Worm (Caenorhabditis elegans) whole organism, L2 larva: ENCODE measurements around the gene eif-3.B.

Source experiments
- ceh-82 ChIP-seq: fragments of 150-350 bp; optimal IDR thresholded peaks from 2 replicates; lab custom pipeline; 2014; ENCODE audit warnings: missing biosample characterization, missing genetic modification characterization
- elt-3 ChIP-seq: sonication (generic microtip); optimal IDR thresholded peaks from 2 replicates; lab custom pipeline; 2017; ENCODE audit warnings: missing biosample characterization, missing genetic modification characterization
- fos-1 ChIP-seq: fragments of 150-350 bp; optimal IDR thresholded peaks from 2 replicates; lab custom pipeline; 2014; ENCODE audit warnings: missing biosample characterization, missing genetic modification characterization
- lin-13 ChIP-seq: fragments of 150-350 bp; optimal IDR thresholded peaks from 2 replicates; lab custom pipeline; 2014; ENCODE audit warnings: missing biosample characterization, missing genetic modification reagents, missing genetic modification characterization
- lsy-2 ChIP-seq, 2 experiments: fragments of 150-350 bp in 1 of 2; sonication (generic microtip) in 1 of 2; optimal IDR thresholded peaks; 2 replicates each; lab custom pipeline; 2014 to 2017; ENCODE audit warnings: missing biosample characterization in 2 of 2, missing genetic modification characterization in 2 of 2
- mab-5 ChIP-seq: fragments of 150-350 bp; optimal IDR thresholded peaks from 2 replicates; lab custom pipeline; 2014; ENCODE audit warnings: missing biosample characterization, missing genetic modification characterization
- nhr-129 ChIP-seq: fragments of 150-350 bp; optimal IDR thresholded peaks from 2 replicates; lab custom pipeline; 2014; ENCODE audit warnings: missing biosample characterization, missing genetic modification characterization
- nhr-237 ChIP-seq: fragments of 150-350 bp; optimal IDR thresholded peaks from 2 replicates; lab custom pipeline; 2014; ENCODE audit warnings: missing biosample characterization, missing genetic modification characterization
- sma-3 ChIP-seq: sonication (generic microtip); optimal IDR thresholded peaks from 2 replicates; lab custom pipeline; 2016; ENCODE audit warnings: missing genetic modification reagents, missing genetic modification characterization, missing compliant biosample characterization
- snpc-4 ChIP-seq: fragments of 150-350 bp; optimal IDR thresholded peaks from 2 replicates; lab custom pipeline; 2014; ENCODE audit warnings: missing biosample characterization, missing genetic modification characterization
- unc-39 ChIP-seq: fragments of 150-350 bp; optimal IDR thresholded peaks from 2 replicates; lab custom pipeline; 2014; ENCODE audit warnings: missing biosample characterization, missing genetic modification characterization
- unc-62 ChIP-seq: fragments of 150-350 bp; optimal IDR thresholded peaks from 2 replicates; lab custom pipeline; 2014; ENCODE audit warnings: missing biosample characterization, missing genetic modification reagents, missing genetic modification characterization
- ztf-11 ChIP-seq: sonication (generic microtip); optimal IDR thresholded peaks from 2 replicates; lab custom pipeline; 2017; ENCODE audit warnings: missing biosample characterization, missing genetic modification characterization
- ztf-4 ChIP-seq: fragments of 150-350 bp; optimal IDR thresholded peaks from 2 replicates; lab custom pipeline; 2014; ENCODE audit warnings: missing biosample characterization, missing genetic modification characterization

ce11 chrII:14810609-14811008, 15.4 kb downstream of the eif-3.B start:
- TF ChIP-seq mab-5 (tag; lab: Kevin White, UChicago) (no peak), nhr-129 (peak; percentile 30), lin-13 (GFP tag; lab: Kevin White, UChicago) (peak; percentile 11), ceh-82 (no peak), unc-62 (no peak), sma-3 (GFP tag; lab: Kevin White, UChicago) (no peak), snpc-4 (tag; lab: Kevin White, UChicago) (peak; percentile 66), ztf-4 (tag; lab: Kevin White, UChicago) (no peak), fos-1 (no peak), elt-3 (tag; lab: Kevin White, UChicago) (no peak), nhr-237 (tag; lab: Kevin White, UChicago) (no peak), unc-39 (no peak), lsy-2 (tag; optimal IDR thresholded peaks at IDR 0.05; lab: Kevin White, UChicago) (peak in 1 of 2 experiments; percentile 24), ztf-11 (tag; lab: Kevin White, UChicago) (no peak)
